Worm (Caenorhabditis elegans) whole organism, early embryonic: ENCODE data around the gene T05G5.1.

Experiments used
- B0310.2 ChIP-seq: sonication (generic microtip); optimal IDR thresholded peaks from 2 replicates; lab custom pipeline; 2016; ENCODE audit warnings: mild to moderate bottlenecking, missing genetic modification characterization, missing compliant biosample characterization
- F13C5.2 ChIP-seq: sonication (generic microtip); optimal IDR thresholded peaks from 2 replicates; lab custom pipeline; 2017; ENCODE audit warnings: mild to moderate bottlenecking, missing genetic modification characterization, inconsistent platforms, missing compliant biosample characterization
- ama-1 ChIP-seq: fragments of 150-350 bp; optimal IDR thresholded peaks from 2 replicates; lab custom pipeline; 2014
- ceh-13 ChIP-seq: fragments of 200-800 bp; sonication (Bioruptor generic); optimal IDR thresholded peaks from 2 replicates; lab custom pipeline; 2018; ENCODE audit warnings: mild to moderate bottlenecking, missing genetic modification characterization, missing compliant biosample characterization
- ceh-36 ChIP-seq: sonication (generic microtip); optimal IDR thresholded peaks from 2 replicates; lab custom pipeline; 2016; ENCODE audit warnings: missing genetic modification characterization, inconsistent platforms, missing compliant biosample characterization
- ets-7 ChIP-seq: sonication (generic microtip); optimal IDR thresholded peaks from 2 replicates; lab custom pipeline; 2016; ENCODE audit warnings: missing genotype, missing genetic modification characterization, missing compliant biosample characterization
- flt-1 ChIP-seq: fragments of 200-800 bp; sonication (Bioruptor generic); IDR thresholded peaks from 2 replicates; pipeline ENCODE4 v1.3.6; 2022; ENCODE audit warnings: missing genetic modification characterization, missing compliant biosample characterization
- pes-1 ChIP-seq: fragments of 200-800 bp; sonication (Bioruptor generic); IDR thresholded peaks from 2 replicates; pipeline ENCODE4 v1.3.6; 2022; ENCODE audit warnings: missing genetic modification reagents, missing genetic modification characterization, missing compliant biosample characterization
- scrt-1 ChIP-seq: fragments of 200-800 bp; sonication (Bioruptor generic); IDR thresholded peaks from 2 replicates; pipeline ENCODE4 v1.3.6; 2022; ENCODE audit warnings: missing genetic modification characterization, missing compliant biosample characterization
- sea-1 ChIP-seq: fragments of 200-800 bp; sonication (Bioruptor generic); conservative IDR thresholded peaks from 2 replicates; pipeline ENCODE4 v1.3.6; 2022; ENCODE audit warnings: missing genetic modification characterization, missing compliant biosample characterization
- tbx-11 ChIP-seq: fragments of 200-800 bp; sonication (Bioruptor generic); IDR thresholded peaks from 2 replicates; pipeline ENCODE4 v1.3.6; 2022; ENCODE audit warnings: missing genetic modification characterization, missing compliant biosample characterization
- tbx-37 ChIP-seq: fragments of 200-800 bp; sonication (Bioruptor generic); conservative IDR thresholded peaks from 2 replicates; pipeline ENCODE4 v1.3.6; 2022; ENCODE audit warnings: missing genetic modification reagents, missing genetic modification characterization, missing compliant biosample characterization
- tra-4 ChIP-seq: sonication (generic microtip); optimal IDR thresholded peaks from 2 replicates; lab custom pipeline; 2017; ENCODE audit warnings: missing genetic modification characterization, missing compliant biosample characterization

ce11 chrIII:9703747-9704605 is 39.2 kb downstream of the T05G5.1 start:
- TF ChIP-seq tra-4 (no peak), ama-1 (no peak), pes-1 (GFP tag; lab: Robert Waterston, UW) (no peak), scrt-1 (0 out of 2 replicates have a peak, but pooled peaks have one; percentile 68), flt-1 (GFP tag; lab: Robert Waterston, UW) (no peak), ceh-36 (peak; percentile 32), ceh-13 (GFP tag; lab: Kevin White, UChicago) (no peak), tbx-37 (GFP tag; lab: Robert Waterston, UW) (no peak), F13C5.2 (tag; lab: Kevin White, UChicago) (no peak), tbx-11 (GFP tag; lab: Robert Waterston, UW) (peak; percentile 34; the same call in 1 of the 2 replicates), B0310.2 (tag; lab: Kevin White, UChicago) (no peak), ets-7 (tag; lab: Kevin White, UChicago) (no peak), sea-1 (no peak)
